Worm (Caenorhabditis elegans): Measurements from ENCODE around the gene K05B2.2.

K05B2.2 gene

DNA sequence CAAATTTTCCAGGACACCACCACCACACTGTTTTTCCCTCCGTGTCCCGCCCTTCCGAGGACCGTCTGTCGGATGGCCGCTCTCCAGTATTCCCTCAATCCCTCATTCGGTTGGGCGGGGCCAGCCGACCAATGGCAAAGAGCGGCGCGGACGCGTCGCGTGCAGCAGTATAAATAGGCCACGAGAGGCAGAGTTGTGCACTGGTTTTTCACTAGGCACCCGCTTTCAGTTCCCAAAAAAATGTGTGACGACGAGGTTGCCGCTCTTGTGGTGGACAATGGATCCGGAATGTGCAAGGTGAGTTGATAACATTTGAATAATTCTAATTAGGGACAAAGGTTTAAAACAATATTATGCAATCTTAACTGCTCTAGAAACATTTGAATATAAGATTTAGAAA is 54.5 kb downstream of the K05B2.2 start, which contains the start of gene act-4 (continued):
- peak; percentile 49 for TF ChIP-seq ceh-63 (GFP tag; optimal IDR thresholded peaks at IDR 0.05)
- TF ChIP-seq nhr-19 (GFP tag; conservative IDR thresholded peaks at IDR 0.05), result peak; percentile 64
- TF ChIP-seq snu-23 (GFP tag; optimal IDR thresholded peaks at IDR 0.05), result peak; percentile 79
- peak; percentile 82 for TF ChIP-seq nhr-71 (tag; optimal IDR thresholded peaks at IDR 0.05)
- peak; percentile 89 for TF ChIP-seq ama-1 (optimal IDR thresholded peaks at IDR 0.05)
- TF ChIP-seq ces-1 (GFP tag; optimal IDR thresholded peaks at IDR 0.05), result no peak
- TF ChIP-seq aha-1 (tag; optimal IDR thresholded peaks at IDR 0.05), result no peak
- TF ChIP-seq C04F5.9 (tag; optimal IDR thresholded peaks at IDR 0.05), result peak; percentile 6
- no peak for TF ChIP-seq unc-30 (tag; optimal IDR thresholded peaks at IDR 0.05)
- peak; percentile 26 for TF ChIP-seq ceh-8 (GFP tag; optimal IDR thresholded peaks at IDR 0.05)
- peak; percentile 69 for TF ChIP-seq mep-1 (tag; optimal IDR thresholded peaks at IDR 0.05)
- TF ChIP-seq unc-86 (tag; optimal IDR thresholded peaks at IDR 0.05), result peak; percentile 52
- TF ChIP-seq efl-1 (optimal IDR thresholded peaks at IDR 0.05), result peak; percentile 6 to 25
- TF ChIP-seq efl-1 (GFP tag; optimal IDR thresholded peaks at IDR 0.05 in 1 of 2), result peak in 1 of 2 experiments; percentile 31
- TF ChIP-seq nhr-20 (tag; optimal IDR thresholded peaks at IDR 0.05), result peak; percentile 65
- TF ChIP-seq mdl-1 (tag; optimal IDR thresholded peaks at IDR 0.05), result peak in 1 of 2 experiments; percentile 27
- peak; percentile 71 for TF ChIP-seq irx-1 (tag; optimal IDR thresholded peaks at IDR 0.05)
- no peak for TF ChIP-seq nhr-12 (tag; optimal IDR thresholded peaks at IDR 0.05)
- peak; percentile 63 for TF ChIP-seq sup-37 (GFP tag; optimal IDR thresholded peaks at IDR 0.05)
- peak; percentile 44 for TF ChIP-seq isw-1 (GFP tag; IDR thresholded peaks at IDR 0.05)
- TF ChIP-seq grh-1 (GFP tag; IDR thresholded peaks at IDR 0.05), result peak; percentile 43; the same call in 1 of the 2 replicates
- TF ChIP-seq snpc-4 (tag; optimal IDR thresholded peaks at IDR 0.05), result peak; percentile 11
- TF ChIP-seq jun-1 (tag; optimal IDR thresholded peaks at IDR 0.05), result peak; percentile 43
- TF ChIP-seq tbx-2 (tag; optimal IDR thresholded peaks at IDR 0.05), result peak; percentile 70

DNA sequence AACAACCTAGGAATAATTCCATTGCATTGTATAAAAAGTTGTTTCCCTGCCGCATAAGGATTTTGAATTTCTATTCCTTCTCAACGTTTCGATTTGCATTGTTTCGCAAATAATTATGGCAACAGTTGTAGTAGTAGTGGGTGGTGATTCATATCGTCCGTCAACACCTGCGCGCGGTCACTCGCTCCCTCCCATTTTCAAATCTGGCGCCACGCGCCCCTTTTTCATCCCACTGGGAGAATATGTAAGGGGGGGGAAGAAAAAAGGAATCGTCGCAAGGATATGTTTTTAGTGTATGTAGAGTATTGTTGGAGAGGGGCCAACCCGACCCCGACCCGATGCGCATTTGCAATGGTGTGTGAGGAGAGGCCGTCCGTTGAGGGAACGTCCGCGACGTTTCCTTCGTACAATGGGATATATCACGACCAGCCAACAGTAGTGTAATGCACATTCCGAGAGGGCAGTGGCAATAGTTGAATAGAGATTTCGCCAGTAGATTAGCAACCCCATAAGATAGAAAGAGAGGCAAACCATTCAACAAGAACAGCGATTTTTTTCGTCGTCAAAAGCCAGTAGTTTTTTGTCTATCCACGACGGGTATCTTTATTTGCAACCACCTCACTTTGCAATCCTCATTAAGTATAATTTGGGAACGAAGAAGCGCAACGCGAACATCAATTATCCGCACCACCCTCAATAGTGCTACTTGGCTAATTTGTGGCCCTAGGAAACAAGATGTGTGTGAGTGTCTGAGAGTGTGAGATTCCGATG is 55.2 kb downstream of the K05B2.2 start:
- no peak for TF ChIP-seq ces-1 (GFP tag; optimal IDR thresholded peaks at IDR 0.05)
- no peak for TF ChIP-seq ets-5 (GFP tag; IDR thresholded peaks at IDR 0.05)
- no peak for TF ChIP-seq efl-1 (optimal IDR thresholded peaks at IDR 0.05)
- TF ChIP-seq efl-1 (GFP tag; optimal IDR thresholded peaks at IDR 0.05 in 1 of 2), result peak in 1 of 2 experiments; percentile 24
- no peak for TF ChIP-seq nhr-19 (GFP tag; conservative IDR thresholded peaks at IDR 0.05)
- no peak for TF ChIP-seq ceh-88 (GFP tag; IDR thresholded peaks at IDR 0.05)
- no peak for TF ChIP-seq nhr-77 (tag; optimal IDR thresholded peaks at IDR 0.05)
- TF ChIP-seq nhr-85 (tag), result peak; percentile 78
- TF ChIP-seq tbx-2 (tag; optimal IDR thresholded peaks at IDR 0.05), result no peak
- no peak for TF ChIP-seq ceh-90 (tag; optimal IDR thresholded peaks at IDR 0.05)
- no peak for TF ChIP-seq unc-62 (GFP tag; optimal IDR thresholded peaks at IDR 0.05)
- peak; percentile 5 for TF ChIP-seq rnt-1 (tag; optimal IDR thresholded peaks at IDR 0.05)
- TF ChIP-seq blmp-1 (tag; optimal IDR thresholded peaks at IDR 0.05), result peak; percentile 14
- no peak for TF ChIP-seq pax-3 (tag; optimal IDR thresholded peaks at IDR 0.05)
- no peak for TF ChIP-seq swsn-7 (tag; optimal IDR thresholded peaks at IDR 0.05)
- no peak for TF ChIP-seq ceh-82 (tag; optimal IDR thresholded peaks at IDR 0.05)
- no peak for TF ChIP-seq aha-1 (tag; optimal IDR thresholded peaks at IDR 0.05)
- TF ChIP-seq pag-3 (tag; optimal IDR thresholded peaks at IDR 0.05; ENCODE audit: borderline replicate concordance, insufficient read depth), result no peak
- no peak for TF ChIP-seq nhr-12 (tag; optimal IDR thresholded peaks at IDR 0.05)
- TF ChIP-seq ztf-11 (tag; optimal IDR thresholded peaks at IDR 0.05), result no peak
- no peak for TF ChIP-seq nhr-71 (tag; optimal IDR thresholded peaks at IDR 0.05)
- TF ChIP-seq egl-13 (tag; optimal IDR thresholded peaks at IDR 0.05), result no peak
- TF ChIP-seq unc-130 (tag; optimal IDR thresholded peaks at IDR 0.05), result no peak
- no peak for TF ChIP-seq ceh-63 (GFP tag; optimal IDR thresholded peaks at IDR 0.05)
- no peak for TF ChIP-seq xbp-1 (tag; optimal IDR thresholded peaks at IDR 0.05)
- no peak for TF ChIP-seq C34B4.2 (tag; optimal IDR thresholded peaks at IDR 0.05)
- peak; percentile 16 for TF ChIP-seq lin-14 (GFP tag; optimal IDR thresholded peaks at IDR 0.05)

Measured in whole organism, L1 larva.